Fruit fly (Drosophila melanogaster) whole organism, embryonic: Measurements from ENCODE around the gene CG18265.
A peak's percentile ranks its signal among the peaks of the same experiment; 100 is the strongest.

Experiments used
- Antp ChIP-seq: fragments of 200-800 bp; sonication (Bioruptor generic); optimal IDR thresholded peaks from 3 replicates; lab custom pipeline; 2016; ENCODE audit warnings: missing biosample characterization, missing genetic modification characterization
- CG11560 ChIP-seq: fragments of 200-800 bp; sonication (Bioruptor generic); IDR thresholded peaks from 3 replicates; pipeline ENCODE4 v1.3.6; 2022; ENCODE audit warnings: missing biosample characterization, missing genetic modification characterization
- CG11723 ChIP-seq: fragments of 200-800 bp; sonication (Bioruptor generic); optimal IDR thresholded peaks from 2 replicates; lab custom pipeline; 2017; ENCODE audit warnings: missing biosample characterization, mild to moderate bottlenecking, missing genetic modification characterization
- CG12071 ChIP-seq: fragments of 200-800 bp; sonication (Bioruptor generic); optimal IDR thresholded peaks from 3 replicates; lab custom pipeline; 2018; ENCODE audit warnings: missing biosample characterization, mild to moderate bottlenecking, missing genetic modification characterization
- CG12299 ChIP-seq: fragments of 200-800 bp; sonication (Bioruptor generic); optimal IDR thresholded peaks from 2 replicates; lab custom pipeline; 2018; ENCODE audit warnings: missing biosample characterization, mild to moderate bottlenecking, missing genetic modification characterization
- CG12769 ChIP-seq: fragments of 200-800 bp; sonication (Bioruptor generic); optimal IDR thresholded peaks from 2 replicates; lab custom pipeline; 2019; ENCODE audit warnings: missing biosample characterization, mild to moderate bottlenecking, missing genetic modification characterization, moderate library complexity
- CG13296 ChIP-seq: fragments of 200-800 bp; sonication (Bioruptor generic); optimal IDR thresholded peaks from 3 replicates; lab custom pipeline; 2018; ENCODE audit warnings: missing biosample characterization, mild to moderate bottlenecking, missing genetic modification characterization
- CG15696 ChIP-seq: fragments of 200-800 bp; sonication (Bioruptor generic); optimal IDR thresholded peaks from 2 replicates; lab custom pipeline; 2019; ENCODE audit warnings: missing biosample characterization, mild to moderate bottlenecking, missing genetic modification characterization, moderate library complexity
- CG16779 ChIP-seq: fragments of 200-800 bp; sonication (Bioruptor generic); IDR thresholded peaks from 2 replicates; pipeline ENCODE4 v1.3.6; 2022; ENCODE audit warnings: missing biosample characterization, missing genetic modification characterization
- CG17328 ChIP-seq: fragments of 200-800 bp; sonication (Bioruptor generic); IDR thresholded peaks from 2 replicates; pipeline ENCODE4 v1.3.6; 2022; ENCODE audit warnings: missing biosample characterization, missing genetic modification characterization
- CG17829 ChIP-seq: fragments of 200-800 bp; optimal IDR thresholded peaks from 2 replicates; lab custom pipeline; 2019; ENCODE audit warnings: missing biosample characterization, mild to moderate bottlenecking, missing genetic modification characterization, moderate library complexity
- CG3407 ChIP-seq: fragments of 200-800 bp; sonication (Bioruptor generic); optimal IDR thresholded peaks from 2 replicates; lab custom pipeline; 2018; ENCODE audit warnings: missing biosample characterization, mild to moderate bottlenecking, missing genetic modification characterization
- CG3838 ChIP-seq: fragments of 200-800 bp; sonication (Bioruptor generic); optimal IDR thresholded peaks from 3 replicates; lab custom pipeline; 2016; ENCODE audit warnings: missing biosample characterization, missing genetic modification characterization
- CG3995 ChIP-seq: fragments of 200-800 bp; sonication (Bioruptor generic); optimal IDR thresholded peaks from 3 replicates; lab custom pipeline; 2016; ENCODE audit warnings: missing biosample characterization, missing genetic modification characterization
- CG4328 ChIP-seq: fragments of 200-800 bp; sonication (Bioruptor generic); optimal IDR thresholded peaks from 3 replicates; lab custom pipeline; 2017; ENCODE audit warnings: missing biosample characterization, missing genetic modification reagents, missing genetic modification characterization
- CG4360 ChIP-seq: fragments of 200-800 bp; sonication (Bioruptor generic); IDR thresholded peaks from 2 replicates; pipeline ENCODE4 v1.3.6; 2022; ENCODE audit warnings: missing biosample characterization, missing genetic modification characterization
- CG4854 ChIP-seq: fragments of 200-800 bp; sonication (Bioruptor generic); optimal IDR thresholded peaks from 2 replicates; lab custom pipeline; 2016; ENCODE audit warnings: missing biosample characterization, missing genetic modification characterization, inconsistent platforms
- CG6654 ChIP-seq: fragments of 200-800 bp; sonication (Bioruptor generic); optimal IDR thresholded peaks from 2 replicates; lab custom pipeline; 2017; ENCODE audit warnings: missing biosample characterization, mild to moderate bottlenecking, missing genetic modification characterization
- CG6854 ChIP-seq: fragments of 200-800 bp; sonication (Bioruptor generic); optimal IDR thresholded peaks from 3 replicates; lab custom pipeline; 2017; ENCODE audit warnings: missing biosample characterization, mild to moderate bottlenecking, missing genetic modification characterization
- CG9215 ChIP-seq: fragments of 200-800 bp; sonication (Bioruptor generic); IDR thresholded peaks from 2 replicates; pipeline ENCODE4 v1.3.6; 2022; ENCODE audit warnings: missing biosample characterization, missing genetic modification characterization
- CG9727 ChIP-seq: fragments of 200-800 bp; sonication (Bioruptor generic); optimal IDR thresholded peaks from 3 replicates; lab custom pipeline; 2017; ENCODE audit warnings: missing biosample characterization, mild to moderate bottlenecking, missing genetic modification characterization
- Camta ChIP-seq: fragments of 200-800 bp; sonication (Bioruptor generic); optimal IDR thresholded peaks from 2 replicates; lab custom pipeline; 2016; ENCODE audit warnings: missing biosample characterization, missing genetic modification characterization
- CoRest ChIP-seq: fragments of 200-800 bp; sonication (Bioruptor generic); optimal IDR thresholded peaks from 3 replicates; lab custom pipeline; 2018; ENCODE audit warnings: missing biosample characterization, mild to moderate bottlenecking, missing genetic modification characterization, moderate library complexity
- D19A ChIP-seq: fragments of 200-800 bp; optimal IDR thresholded peaks from 3 replicates; lab custom pipeline; 2019; ENCODE audit warnings: missing biosample characterization, mild to moderate bottlenecking, missing genetic modification characterization, moderate library complexity
- H15 ChIP-seq: fragments of 200-800 bp; sonication (Bioruptor generic); IDR thresholded peaks from 3 replicates; pipeline ENCODE4 v1.3.6; 2022; ENCODE audit warnings: missing biosample characterization, missing genetic modification characterization
- HLH54F ChIP-seq: fragments of 200-800 bp; sonication (Bioruptor generic); optimal IDR thresholded peaks from 3 replicates; lab custom pipeline; 2016; ENCODE audit warnings: missing biosample characterization, missing genetic modification characterization
- Hey ChIP-seq: fragments of 200-800 bp; sonication (Bioruptor generic); optimal IDR thresholded peaks from 3 replicates; lab custom pipeline; 2018; ENCODE audit warnings: missing biosample characterization, mild to moderate bottlenecking, missing genetic modification characterization
- Hr3 ChIP-seq: fragments of 200-800 bp; sonication (Bioruptor generic); optimal IDR thresholded peaks from 3 replicates; lab custom pipeline; 2016; ENCODE audit warnings: missing biosample characterization, missing genetic modification characterization
- Hr78 ChIP-seq, 2 experiments: fragments of 200-800 bp in 1 of 2; fragments of >200 bp in 1 of 2; sonication (Bioruptor generic) in 1 of 2; optimal IDR thresholded peaks; 2 replicates each; lab custom pipeline; 2017 to 2019; ENCODE audit warnings: missing biosample characterization in 2 of 2, missing genetic modification characterization in 2 of 2, mild to moderate bottlenecking in 1 of 2, moderate library complexity in 1 of 2
- Jarid2 ChIP-seq: fragments of 200-800 bp; sonication (Bioruptor generic); optimal IDR thresholded peaks from 3 replicates; lab custom pipeline; 2017; ENCODE audit warnings: mild to moderate bottlenecking, missing biosample characterization, missing genetic modification reagents, missing genetic modification characterization
- Lpt ChIP-seq: fragments of >200 bp; optimal IDR thresholded peaks from 2 replicates; lab custom pipeline; 2018; ENCODE audit warnings: missing biosample characterization, missing genetic modification characterization
- MBD-R2 ChIP-seq: fragments of 200-800 bp; sonication (Bioruptor generic); IDR thresholded peaks from 2 replicates; pipeline ENCODE4 v1.3.6; 2022; ENCODE audit warnings: missing biosample characterization, missing genetic modification characterization
- Taf1 ChIP-seq: fragments of 200-800 bp; sonication (Bioruptor generic); IDR thresholded peaks from 2 replicates; pipeline ENCODE4 v1.3.6; 2022; ENCODE audit warnings: missing biosample characterization, missing genetic modification characterization
- Usf ChIP-seq: fragments of 200-800 bp; sonication (Bioruptor generic); optimal IDR thresholded peaks from 2 replicates; lab custom pipeline; 2017; ENCODE audit warnings: missing genotype, missing biosample characterization, missing genetic modification characterization
- ato ChIP-seq: fragments of 200-800 bp; sonication (Bioruptor generic); IDR thresholded peaks from 2 replicates; pipeline ENCODE4 v1.3.6; 2022; ENCODE audit warnings: missing biosample characterization, missing genetic modification characterization; ENCODE audit not compliant: partially characterized antibody
- az2 ChIP-seq: fragments of 200-800 bp; sonication (Bioruptor generic); optimal IDR thresholded peaks from 3 replicates; lab custom pipeline; 2016; ENCODE audit warnings: missing biosample characterization, missing genetic modification characterization
- crc ChIP-seq: fragments of 200-800 bp; sonication (Bioruptor generic); optimal IDR thresholded peaks from 2 replicates; lab custom pipeline; 2016; ENCODE audit warnings: missing biosample characterization, missing genetic modification characterization
- dmrt11E ChIP-seq: fragments of 200-800 bp; sonication (Bioruptor generic); optimal IDR thresholded peaks from 3 replicates; lab custom pipeline; 2018; ENCODE audit warnings: missing biosample characterization, mild to moderate bottlenecking, missing genetic modification characterization, moderate library complexity
- exex ChIP-seq: fragments of 200-800 bp; sonication (Bioruptor generic); optimal IDR thresholded peaks from 4 replicates; lab custom pipeline; 2018; ENCODE audit warnings: missing biosample characterization, mild to moderate bottlenecking, missing genetic modification characterization, moderate library complexity
- fd3F ChIP-seq: fragments of 200-800 bp; sonication (Bioruptor generic); optimal IDR thresholded peaks from 2 replicates; lab custom pipeline; 2018; ENCODE audit warnings: missing biosample characterization, mild to moderate bottlenecking, missing genetic modification characterization, moderate library complexity
- her ChIP-seq: fragments of 200-800 bp; sonication (Bioruptor generic); optimal IDR thresholded peaks from 2 replicates; lab custom pipeline; 2016; ENCODE audit warnings: missing biosample characterization, missing genetic modification characterization
- kah ChIP-seq: fragments of 200-800 bp; sonication (Bioruptor generic); optimal IDR thresholded peaks from 2 replicates; lab custom pipeline; 2018; ENCODE audit warnings: missing biosample characterization, mild to moderate bottlenecking, missing genetic modification characterization
- mirr ChIP-seq: fragments of 200-800 bp; sonication (Bioruptor generic); optimal IDR thresholded peaks from 3 replicates; lab custom pipeline; 2018; ENCODE audit warnings: missing biosample characterization, mild to moderate bottlenecking, missing genetic modification characterization
- pfk ChIP-seq: fragments of 200-800 bp; sonication (Bioruptor generic); optimal IDR thresholded peaks from 2 replicates; lab custom pipeline; 2018; ENCODE audit warnings: missing biosample characterization, mild to moderate bottlenecking, missing genetic modification characterization, moderate library complexity
- row ChIP-seq: fragments of 200-800 bp; sonication (Bioruptor generic); IDR thresholded peaks from 3 replicates; pipeline ENCODE4 v1.3.6; 2022; ENCODE audit warnings: missing biosample characterization, missing genetic modification characterization
- sc ChIP-seq, 3 experiments: fragments of >200 bp in 2 of 3; fragments of 200-800 bp in 1 of 3; sonication (Bioruptor generic) in 1 of 3; optimal IDR thresholded peaks; 2 replicates in 2 of 3; 3 replicates in 1 of 3; lab custom pipeline; 2017; ENCODE audit warnings: mild to moderate bottlenecking in 1 of 3, missing biosample characterization in 1 of 3, missing genetic modification characterization in 1 of 3, missing genetic modification reagents in 1 of 3
- tna ChIP-seq: fragments of 200-800 bp; sonication (Bioruptor generic); IDR thresholded peaks from 2 replicates; pipeline ENCODE4 v1.3.6; 2022; ENCODE audit warnings: missing biosample characterization, missing genetic modification characterization; ENCODE audit not compliant: partially characterized antibody
- ttk ChIP-seq: fragments of 200-800 bp; sonication (Bioruptor generic); IDR thresholded peaks from 2 replicates; pipeline ENCODE4 v2.1.2; 2022; ENCODE audit warnings: missing biosample characterization, missing genetic modification characterization
- tx ChIP-seq: fragments of 200-800 bp; sonication (Bioruptor generic); optimal IDR thresholded peaks from 2 replicates; lab custom pipeline; 2016; ENCODE audit warnings: missing biosample characterization, missing genetic modification characterization
- zen ChIP-seq: fragments of 200-800 bp; sonication (Bioruptor generic); optimal IDR thresholded peaks from 3 replicates; lab custom pipeline; 2018; ENCODE audit warnings: missing biosample characterization, mild to moderate bottlenecking, missing genetic modification characterization, moderate library complexity

The CG18265 gene

DNA sequence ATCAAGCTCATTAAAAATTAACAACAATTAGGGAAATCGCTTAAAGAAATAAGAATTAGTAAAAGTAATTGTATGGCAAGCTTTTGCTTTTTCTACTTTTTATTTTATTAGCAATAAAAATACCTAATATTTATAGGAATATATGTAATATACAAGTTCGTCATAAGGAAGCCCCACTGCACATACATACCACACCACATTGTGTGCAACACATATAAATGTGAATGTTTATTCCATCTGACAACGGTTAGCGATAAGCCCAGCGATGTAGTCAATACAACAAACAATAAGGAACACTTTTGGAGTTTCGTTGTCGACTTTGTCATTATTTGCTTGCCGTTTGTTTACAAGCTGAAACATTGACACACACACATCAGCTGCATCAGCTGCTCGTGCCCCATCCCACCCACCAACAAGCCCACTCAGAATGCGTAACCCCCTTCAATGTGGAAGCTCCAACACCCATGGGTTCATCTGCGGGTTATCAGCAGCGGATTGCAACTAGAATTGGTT lies 46.1 kb downstream of the CG18265 start (continued):
- TF ChIP-seq ttk (GFP tag; lab: Robert Waterston, UW), result no peak
- peak; percentile 46 for TF ChIP-seq CoRest (tag; lab: Kevin White, UChicago)
- peak; percentile 61 for TF ChIP-seq her
- TF ChIP-seq exex (tag; lab: Kevin White, UChicago), result peak; percentile 2
- TF ChIP-seq H15 (GFP tag; lab: Robert Waterston, UW), result no peak
- peak; percentile 98 for TF ChIP-seq CG3407 (GFP tag; lab: Kevin White, UChicago)
- TF ChIP-seq CG16779 (GFP tag; lab: Robert Waterston, UW), result no peak
- TF ChIP-seq fd3F (GFP tag; lab: Kevin White, UChicago), result no peak
- TF ChIP-seq dmrt11E (tag; lab: Kevin White, UChicago), result peak; percentile 86
- TF ChIP-seq az2 (GFP tag; lab: Kevin White, UChicago), result peak; percentile 39
- peak; percentile 18 for TF ChIP-seq Usf (GFP tag; lab: Kevin White, UChicago)
- TF ChIP-seq CG4328 (GFP tag; lab: Kevin White, UChicago), result peak; percentile 76
- peak; percentile 56 for TF ChIP-seq Jarid2
- no peak for TF ChIP-seq CG9215 (GFP tag; lab: Robert Waterston, UW)
- TF ChIP-seq Lpt (GFP tag; lab: Kevin White, UChicago), result no peak
- no peak for TF ChIP-seq ato (GFP tag; lab: Robert Waterston, UW)
- peak; percentile 34 for TF ChIP-seq CG13296 (GFP tag; lab: Kevin White, UChicago)
- TF ChIP-seq tx (GFP tag; lab: Kevin White, UChicago), result no peak
- TF ChIP-seq pfk (GFP tag; lab: Kevin White, UChicago), result peak; percentile 69
- TF ChIP-seq CG3995 (GFP tag; lab: Kevin White, UChicago), result no peak
- TF ChIP-seq CG12071 (GFP tag; lab: Kevin White, UChicago), result peak; percentile 89
- TF ChIP-seq HLH54F (GFP tag; lab: Kevin White, UChicago), result no peak
- TF ChIP-seq D19A (tag; lab: Kevin White, UChicago), result peak; percentile 70
- peak; percentile 45 for TF ChIP-seq CG6854 (GFP tag; lab: Kevin White, UChicago)
- TF ChIP-seq Hr78 (GFP tag; optimal IDR thresholded peaks at IDR 0.05; lab: Kevin White, UChicago), result peak in 1 of 2 experiments; percentile 85
- TF ChIP-seq CG6654 (GFP tag; lab: Kevin White, UChicago), result peak; percentile 59
- no peak for TF ChIP-seq MBD-R2 (GFP tag; lab: Robert Waterston, UW)
- no peak for TF ChIP-seq CG11560 (tag; lab: Robert Waterston, UW)
- no peak for TF ChIP-seq sc (optimal IDR thresholded peaks at IDR 0.05; lab: Kevin White, UChicago)
- peak; percentile 89 for TF ChIP-seq sc (GFP tag; optimal IDR thresholded peaks at IDR 0.05; lab: Kevin White, UChicago)
- TF ChIP-seq CG15696 (tag; lab: Kevin White, UChicago), result peak; percentile 94
- peak; percentile 36 for TF ChIP-seq zen (tag; lab: Kevin White, UChicago)
- TF ChIP-seq Hey (tag; lab: Kevin White, UChicago), result peak; percentile 77
- no peak for TF ChIP-seq tna
- TF ChIP-seq CG9727 (GFP tag; lab: Kevin White, UChicago), result peak; percentile 80
- peak; percentile 78 for TF ChIP-seq kah (GFP tag; lab: Kevin White, UChicago)
- peak; percentile 78 for TF ChIP-seq CG17829
- peak; percentile 71 for TF ChIP-seq CG4360 (GFP tag; lab: Robert Waterston, UW)
- TF ChIP-seq CG3838 (GFP tag; lab: Kevin White, UChicago), result peak; percentile 67
- peak; percentile 87 for TF ChIP-seq CG11723 (GFP tag; lab: Kevin White, UChicago)
- no peak for TF ChIP-seq Taf1 (GFP tag; lab: Robert Waterston, UW)
- TF ChIP-seq mirr, result no peak
- TF ChIP-seq CG4854 (GFP tag; lab: Kevin White, UChicago), result peak; percentile 67
- TF ChIP-seq Hr3 (GFP tag; lab: Kevin White, UChicago), result no peak
- TF ChIP-seq crc, result peak; percentile 23
- TF ChIP-seq Antp (GFP tag; lab: Kevin White, UChicago), result peak; percentile 48
- TF ChIP-seq CG17328 (GFP tag; lab: Robert Waterston, UW), result peak; percentile 55; the same call in 1 of the 2 replicates
- peak; percentile 83 for TF ChIP-seq CG12299 (tag; lab: Kevin White, UChicago)
- TF ChIP-seq row (GFP tag; lab: Robert Waterston, UW), result peak; percentile 54; the same call in 2 of the 3 replicates
- TF ChIP-seq Camta, result peak; percentile 28
- peak; percentile 45 for TF ChIP-seq CG12769 (tag; lab: Kevin White, UChicago)
